Fruit fly (Drosophila melanogaster) whole organism, prepupa: ENCODE results near the gene D19B.

Experiments
- acj6 ChIP-seq: fragments of 200-800 bp; sonication (Bioruptor generic); optimal IDR thresholded peaks from 3 replicates; lab custom pipeline; 2016; ENCODE audit warnings: missing biosample characterization, missing genetic modification characterization
- esn ChIP-seq: fragments of 200-800 bp; sonication (Bioruptor generic); optimal IDR thresholded peaks from 2 replicates; lab custom pipeline; 2016; ENCODE audit warnings: missing biosample characterization, mild to moderate bottlenecking, missing genetic modification characterization, moderate library complexity
- net ChIP-seq: fragments of 200-800 bp; sonication (Bioruptor generic); optimal IDR thresholded peaks from 3 replicates; lab custom pipeline; 2016; ENCODE audit warnings: missing biosample characterization, missing genetic modification characterization

DNA sequence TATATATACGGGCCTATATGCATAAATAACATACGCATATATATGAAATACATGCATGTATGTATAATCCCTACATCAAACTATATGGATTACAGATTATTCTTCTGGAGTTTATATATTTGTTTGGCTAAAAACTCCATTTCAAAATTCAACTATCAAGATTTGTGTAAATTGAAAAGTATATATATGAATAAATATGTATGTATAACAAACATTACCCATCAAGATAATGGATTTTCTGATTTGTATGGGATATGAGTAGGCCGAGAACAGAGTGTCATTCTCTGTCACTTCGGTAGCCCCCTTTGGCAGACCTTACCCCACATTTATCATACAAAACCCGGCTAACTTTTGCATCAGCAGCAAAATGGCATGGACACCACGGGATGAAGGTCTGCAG, 15.5 kb upstream of the D19B start, which contains the start of gene CG8219:
- TF ChIP-seq net, result no peak
- no peak for TF ChIP-seq acj6
- no peak for TF ChIP-seq esn
